Fruit fly (Drosophila melanogaster) whole organism, prepupa: ENCODE data around the gene TBC1D23.

Source experiments
- CG16779 ChIP-seq: fragments of 200-800 bp; sonication (Bioruptor generic); optimal IDR thresholded peaks from 3 replicates; lab custom pipeline; 2017; ENCODE audit warnings: missing biosample characterization, mild to moderate bottlenecking, missing genetic modification characterization
- Eip93F ChIP-seq: fragments of 200-800 bp; sonication (Bioruptor generic); optimal IDR thresholded peaks from 2 replicates; lab custom pipeline; 2016; ENCODE audit warnings: missing biosample characterization, mild to moderate bottlenecking, missing genetic modification characterization
- OdsH ChIP-seq: fragments of 200-800 bp; sonication (Bioruptor generic); optimal IDR thresholded peaks from 3 replicates; lab custom pipeline; 2016; ENCODE audit warnings: missing biosample characterization, missing genetic modification characterization
- acj6 ChIP-seq: fragments of 200-800 bp; sonication (Bioruptor generic); optimal IDR thresholded peaks from 3 replicates; lab custom pipeline; 2016; ENCODE audit warnings: missing biosample characterization, missing genetic modification characterization
- dsx ChIP-seq: fragments of 200-800 bp; optimal IDR thresholded peaks from 3 replicates; lab custom pipeline; 2019; ENCODE audit warnings: missing biosample characterization, mild to moderate bottlenecking, missing genetic modification characterization, moderate library complexity; ENCODE audit not compliant: poor library complexity, severe bottlenecking
- svp ChIP-seq: fragments of 200-800 bp; sonication (Bioruptor generic); peaks from one replicate; lab custom pipeline; 2016; ENCODE audit warnings: missing biosample characterization, missing genetic modification characterization

- no peak for TF ChIP-seq Eip93F (GFP tag; lab: Kevin White, UChicago)
- no peak for TF ChIP-seq svp (GFP tag; lab: Kevin White, UChicago)
- TF ChIP-seq OdsH, result no peak
- no peak for TF ChIP-seq acj6 (GFP tag; lab: Kevin White, UChicago)
- TF ChIP-seq CG16779 (tag; lab: Kevin White, UChicago), result no peak
- no peak for TF ChIP-seq dsx (GFP tag; lab: Kevin White, UChicago)
Measured at dm6 chr2L:1143286-1143685, 14.2 kb downstream of the TBC1D23 start.
